Fruit fly (Drosophila melanogaster): Measurements from ENCODE around the gene Chc.

Gene Chc

dm6 chrX:15809255-15809654 is 26.0 kb downstream of the Chc start, which contains the start of gene CG8509:
TSS of gene CG8509 (plus strand) at chrX:15809555.
- TF ChIP-seq rn (GFP tag; IDR thresholded peaks at IDR 0.05) (no peak), Ets98B (GFP tag; IDR thresholded peaks at IDR 0.05) (no peak), EcR (GFP tag; optimal IDR thresholded peaks at IDR 0.05) (no peak), Pif1A (GFP tag; optimal IDR thresholded peaks at IDR 0.05) (no peak)

dm6 chrX:15807915-15808314 is 27.4 kb downstream of the Chc start:
- no peak for TF ChIP-seq rn (GFP tag; IDR thresholded peaks at IDR 0.05)
- TF ChIP-seq CG10348 (GFP tag; IDR thresholded peaks at IDR 0.05) = no peak
- TF ChIP-seq CG9948 (tag; optimal IDR thresholded peaks at IDR 0.05) = no peak

- no peak for TF ChIP-seq rn (GFP tag; IDR thresholded peaks at IDR 0.05)
- no peak for TF ChIP-seq CG8159 (tag; optimal IDR thresholded peaks at IDR 0.05)
- TF ChIP-seq EcR (GFP tag; optimal IDR thresholded peaks at IDR 0.05) = no peak
- no peak for TF ChIP-seq CG17806 (tag; optimal IDR thresholded peaks at IDR 0.05)
Observed at dm6 chrX:15805523-15805922, 29.8 kb downstream of the Chc start.

- TF ChIP-seq CG12605 (GFP tag; IDR thresholded peaks at IDR 0.05) (0 out of 2 replicates have a peak, but pooled peaks have one; percentile 18), CG13204 (GFP tag; optimal IDR thresholded peaks at IDR 0.05) (no peak), CG17806 (tag; optimal IDR thresholded peaks at IDR 0.05) (peak; percentile 22), Ets98B (GFP tag; IDR thresholded peaks at IDR 0.05) (peak; percentile 38; the same call in 1 of the 2 replicates), CG8301 (tag; optimal IDR thresholded peaks at IDR 0.05) (peak; percentile 18), Pif1B (GFP tag; optimal IDR thresholded peaks at IDR 0.05) (no peak), Pif1A (GFP tag; optimal IDR thresholded peaks at IDR 0.05) (peak; percentile 3), CG32121 (GFP tag; IDR thresholded peaks at IDR 0.05) (no peak), rn (GFP tag; IDR thresholded peaks at IDR 0.05) (no peak), CG34367 (tag; optimal IDR thresholded peaks at IDR 0.05) (no peak), Snoo (tag; optimal IDR thresholded peaks at IDR 0.05) (no peak), CG15710 (tag; optimal IDR thresholded peaks at IDR 0.05) (peak; percentile 17), fd96Ca (GFP tag; IDR thresholded peaks at IDR 0.05) (0 out of 3 replicates have a peak, but pooled peaks have one; percentile 47), gl (tag; optimal IDR thresholded peaks at IDR 0.05) (no peak), CG4496 (GFP tag; IDR thresholded peaks at IDR 0.05) (peak; percentile 65; the same call in 1 of the 3 replicates), EcR (GFP tag; optimal IDR thresholded peaks at IDR 0.05) (no peak), CG10348 (GFP tag; IDR thresholded peaks at IDR 0.05) (no peak), CG14655 (GFP tag; optimal IDR thresholded peaks at IDR 0.05) (peak; percentile 48), CG8159 (tag; optimal IDR thresholded peaks at IDR 0.05) (peak; percentile 26), CG9948 (tag; optimal IDR thresholded peaks at IDR 0.05) (peak; percentile 18), D1 (tag; optimal IDR thresholded peaks at IDR 0.05) (no peak)
Observed at dm6 chrX:15804790-15805189, 30.5 kb downstream of the Chc start.

- TF ChIP-seq CG8159 (tag; optimal IDR thresholded peaks at IDR 0.05) = no peak
- no peak for TF ChIP-seq gl (tag; optimal IDR thresholded peaks at IDR 0.05)
- peak; percentile 54; the same call in 1 of the 2 replicates for TF ChIP-seq Ets98B (GFP tag; IDR thresholded peaks at IDR 0.05)
- TF ChIP-seq rn (GFP tag; IDR thresholded peaks at IDR 0.05) = no peak
- no peak for TF ChIP-seq CG9948 (tag; optimal IDR thresholded peaks at IDR 0.05)
Observed at dm6 chrX:15803764-15804563, 31.3 kb downstream of the Chc start, which contains the start of the genes PGRP-LE and sd. TSS of gene PGRP-LE (minus strand) at chrX:15803880. TSS of gene sd (plus strand) at chrX:15804370.

- TF ChIP-seq CG12605 (GFP tag; IDR thresholded peaks at IDR 0.05) (no peak), CG15710 (tag; optimal IDR thresholded peaks at IDR 0.05) (peak; percentile 3), CG4496 (GFP tag; IDR thresholded peaks at IDR 0.05) (0 out of 3 replicates have a peak, but pooled peaks have one; percentile 32), CG9948 (tag; optimal IDR thresholded peaks at IDR 0.05) (peak; percentile 21), CG34367 (tag; optimal IDR thresholded peaks at IDR 0.05) (peak; percentile 0), rn (GFP tag; IDR thresholded peaks at IDR 0.05) (no peak), gl (tag; optimal IDR thresholded peaks at IDR 0.05) (no peak), CG10348 (GFP tag; IDR thresholded peaks at IDR 0.05) (no peak), fd96Ca (GFP tag; IDR thresholded peaks at IDR 0.05) (no peak), Pif1B (GFP tag; optimal IDR thresholded peaks at IDR 0.05) (no peak), Pif1A (GFP tag; optimal IDR thresholded peaks at IDR 0.05) (no peak), CG32121 (GFP tag; IDR thresholded peaks at IDR 0.05) (no peak), CG8301 (tag; optimal IDR thresholded peaks at IDR 0.05) (no peak), Ets98B (GFP tag; IDR thresholded peaks at IDR 0.05) (no peak), CG8159 (tag; optimal IDR thresholded peaks at IDR 0.05) (peak; percentile 22), EcR (GFP tag; optimal IDR thresholded peaks at IDR 0.05) (no peak), Snoo (tag; optimal IDR thresholded peaks at IDR 0.05) (no peak), CG17806 (tag; optimal IDR thresholded peaks at IDR 0.05) (peak; percentile 22)
Observed at dm6 chrX:15802880-15803650, 32.2 kb downstream of the Chc start.
